Fruit fly (Drosophila melanogaster): ENCODE data around the gene Nuak.

Gene Nuak

DNA sequence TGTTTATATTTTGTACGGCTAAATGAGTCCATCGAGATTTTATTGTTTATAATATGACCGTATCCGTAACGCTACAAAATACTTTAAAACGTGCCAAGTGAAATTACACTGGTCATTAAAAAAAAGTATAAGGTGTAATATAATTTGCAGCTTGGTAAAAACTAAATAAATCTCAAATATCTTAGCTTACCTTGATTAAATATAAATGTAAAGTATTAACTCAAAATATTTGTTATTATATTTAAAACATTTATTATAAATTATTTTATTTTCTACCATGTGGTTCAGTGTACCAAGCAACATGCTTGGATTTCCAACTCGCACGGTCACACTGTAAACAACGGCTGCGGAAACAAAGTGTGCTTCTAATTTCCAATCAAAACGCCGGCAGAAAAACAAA lies 2.3 kb upstream of the Nuak start, which contains the start of the genes Sirt6 and pont (continued):
- TF ChIP-seq maf-S (GFP tag; optimal IDR thresholded peaks at IDR 0.05) (peak; percentile 7), jigr1 (GFP tag; IDR thresholded peaks at IDR 0.05) (no peak), ttk (GFP tag; IDR thresholded peaks at IDR 0.05) (no peak), CG4328 (GFP tag; optimal IDR thresholded peaks at IDR 0.05) (peak; percentile 33), br (optimal IDR thresholded peaks at IDR 0.05) (no peak), CG11085 (GFP tag; IDR thresholded peaks at IDR 0.05) (no peak), NC2β (GFP tag; optimal IDR thresholded peaks at IDR 0.05) (peak; percentile 31), Mes4 (GFP tag; optimal IDR thresholded peaks at IDR 0.05) (peak; percentile 33), CrebB (tag; optimal IDR thresholded peaks at IDR 0.05) (peak; percentile 87), wdn (GFP tag; IDR thresholded peaks at IDR 0.05) (no peak), CG10959 (GFP tag; IDR thresholded peaks at IDR 0.05) (no peak), usp (GFP tag; optimal IDR thresholded peaks at IDR 0.05) (no peak), slp2 (GFP tag; optimal IDR thresholded peaks at IDR 0.05) (no peak), onecut (GFP tag; IDR thresholded peaks at IDR 0.05) (peak; percentile 83), crol (GFP tag; IDR thresholded peaks at IDR 0.05) (no peak), dati (GFP tag; IDR thresholded peaks at IDR 0.05) (no peak), wor (GFP tag; IDR thresholded peaks at IDR 0.05) (no peak), psq (GFP tag; optimal IDR thresholded peaks at IDR 0.05) (peak; percentile 87), CG6689 (GFP tag; IDR thresholded peaks at IDR 0.05) (no peak), Side (GFP tag; optimal IDR thresholded peaks at IDR 0.05) (peak; percentile 31), chif (GFP tag; optimal IDR thresholded peaks at IDR 0.05) (peak; percentile 39 to 59), Gsc (GFP tag; IDR thresholded peaks at IDR 0.05) (no peak), gt (GFP tag; IDR thresholded peaks at IDR 0.05) (no peak), CG17829 (tag; optimal IDR thresholded peaks at IDR 0.05) (peak; percentile 98), CG15601 (tag; optimal IDR thresholded peaks at IDR 0.05) (peak; percentile 95), vnd (GFP tag; IDR thresholded peaks at IDR 0.05; ENCODE audit: partially characterized antibody) (no peak), CG7357 (GFP tag; IDR thresholded peaks at IDR 0.05) (peak; percentile 91), bigmax (GFP tag; optimal IDR thresholded peaks at IDR 0.05) (no peak), Neu2 (GFP tag; optimal IDR thresholded peaks at IDR 0.05; ENCODE audit: borderline replicate concordance) (no peak), CG6765 (GFP tag; optimal IDR thresholded peaks at IDR 0.05) (peak; percentile 81), CG3838 (GFP tag; optimal IDR thresholded peaks at IDR 0.05) (peak; percentile 58), CG6654 (GFP tag; optimal IDR thresholded peaks at IDR 0.05) (peak; percentile 72), gsb (GFP tag; IDR thresholded peaks at IDR 0.05) (no peak), CG34422 (GFP tag; IDR thresholded peaks at IDR 0.05) (no peak), CG1024 (GFP tag; IDR thresholded peaks at IDR 0.05) (no peak), Lpt (GFP tag; optimal IDR thresholded peaks at IDR 0.05) (no peak), ewg (GFP tag; optimal IDR thresholded peaks at IDR 0.05) (peak; percentile 88), Doc2 (GFP tag; IDR thresholded peaks at IDR 0.05) (no peak), phol (tag; optimal IDR thresholded peaks at IDR 0.05) (peak; percentile 97), danr (GFP tag; IDR thresholded peaks at IDR 0.05) (no peak), PHDP (tag; optimal IDR thresholded peaks at IDR 0.05) (peak; percentile 97), Camta (GFP tag; optimal IDR thresholded peaks at IDR 0.05) (peak; percentile 37), nerfin-1 (tag; optimal IDR thresholded peaks at IDR 0.05) (peak; percentile 92), CG4424 (GFP tag; optimal IDR thresholded peaks at IDR 0.05) (peak; percentile 93), kah (GFP tag; optimal IDR thresholded peaks at IDR 0.05) (peak; percentile 76), unc-4 (GFP tag; IDR thresholded peaks at IDR 0.05; ENCODE audit: partially characterized antibody) (no peak), sug (tag; optimal IDR thresholded peaks at IDR 0.05) (peak; percentile 91), Lim3 (GFP tag; IDR thresholded peaks at IDR 0.05) (no peak), CG7987 (GFP tag; optimal IDR thresholded peaks at IDR 0.05) (peak; percentile 63), vvl (GFP tag; IDR thresholded peaks at IDR 0.05) (no peak), mam (GFP tag; optimal IDR thresholded peaks at IDR 0.05) (peak; percentile 71), dysf (GFP tag; IDR thresholded peaks at IDR 0.05) (no peak), CG30020 (tag; optimal IDR thresholded peaks at IDR 0.05) (peak; percentile 87), kay (GFP tag; optimal IDR thresholded peaks at IDR 0.05) (peak; percentile 87)

Data from whole organism, embryonic.